Fruit fly (Drosophila melanogaster) whole organism, prepupa: ENCODE results near the gene rdgA.

ENCODE experiments used
- CG8319 ChIP-seq: fragments of 200-800 bp; sonication (Bioruptor generic); optimal IDR thresholded peaks from 3 replicates; lab custom pipeline; 2016; ENCODE audit warnings: missing biosample characterization, missing genetic modification characterization
- CG8632 ChIP-seq: fragments of 200-800 bp; sonication (Bioruptor generic); optimal IDR thresholded peaks from 3 replicates; lab custom pipeline; 2016; ENCODE audit warnings: missing biosample characterization, missing genetic modification characterization
- Gug ChIP-seq: fragments of 200-800 bp; sonication (Bioruptor generic); IDR thresholded peaks from 2 replicates; pipeline ENCODE4 v1.3.6; 2022; ENCODE audit warnings: missing biosample characterization, missing genetic modification characterization

DNA sequence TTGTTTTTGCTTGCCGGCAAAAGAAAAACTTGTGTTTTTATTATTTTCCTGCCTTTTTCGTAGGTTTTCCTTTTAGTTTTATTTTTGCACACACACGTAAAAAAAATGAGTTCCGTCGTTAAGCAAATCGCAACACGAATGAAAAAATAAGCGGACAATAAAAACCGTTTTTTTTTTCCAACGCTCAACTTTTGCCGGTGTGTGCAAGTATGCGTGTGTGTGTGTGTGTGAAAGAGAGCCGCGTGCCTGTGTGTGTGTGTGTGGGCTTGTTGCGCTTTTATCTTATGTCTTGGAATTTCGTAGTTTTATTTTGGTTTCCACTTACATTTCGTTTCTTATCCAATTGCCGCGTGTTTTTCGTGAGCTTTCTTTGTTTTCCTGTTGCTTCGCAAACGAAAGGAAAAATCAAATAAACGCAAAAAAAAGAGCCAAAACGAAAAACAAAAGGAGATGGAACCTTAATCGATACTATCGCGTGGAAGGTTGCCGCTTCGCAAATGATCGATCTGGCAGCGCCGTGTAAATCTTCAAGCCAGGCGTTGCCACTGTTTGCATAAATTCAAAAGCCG lies 8.9 kb upstream of the rdgA start, which contains the start of gene Moe:
- TF ChIP-seq CG8632 (GFP tag; lab: Kevin White, UChicago) = peak; percentile 42
- TF ChIP-seq CG8319 (GFP tag; lab: Kevin White, UChicago) = no peak
- TF ChIP-seq Gug (GFP tag; lab: Robert Waterston, UW) = no peak
